Worm (Caenorhabditis elegans) whole organism, L3 larva: ENCODE results near the gene asg-2.

Experiments used
- R02D3.7 ChIP-seq: fragments of 150-350 bp; optimal IDR thresholded peaks from 2 replicates; lab custom pipeline; 2014; ENCODE audit warnings: missing biosample characterization, missing genetic modification characterization
- ZK546.5 ChIP-seq: sonication (generic microtip); optimal IDR thresholded peaks from 2 replicates; lab custom pipeline; 2017; ENCODE audit warnings: missing biosample characterization, missing genetic modification characterization
- ama-1 ChIP-seq: fragments of 150-350 bp; optimal IDR thresholded peaks from 2 replicates; lab custom pipeline; 2018
- daf-12 ChIP-seq: fragments of 150-350 bp; optimal IDR thresholded peaks from 2 replicates; lab custom pipeline; 2014; ENCODE audit warnings: missing biosample characterization, missing genetic modification reagents, missing genetic modification characterization
- elt-1 ChIP-seq: fragments of 150-350 bp; optimal IDR thresholded peaks from 2 replicates; lab custom pipeline; 2014; ENCODE audit warnings: missing biosample characterization, missing genetic modification characterization
- elt-3 ChIP-seq, 3 experiments: fragments of 150-350 bp in 1 of 3; sonication (generic microtip) in 2 of 3; optimal IDR thresholded peaks; 2 replicates in 2 of 3; 4 replicates in 1 of 3; lab custom pipeline; 2014 to 2017; ENCODE audit warnings: missing biosample characterization in 3 of 3, missing genetic modification characterization in 3 of 3
- fkh-10 ChIP-seq: sonication (generic microtip); optimal IDR thresholded peaks from 2 replicates; lab custom pipeline; 2017; ENCODE audit warnings: missing biosample characterization, missing genetic modification reagents, missing genetic modification characterization
- lin-15B ChIP-seq: fragments of 150-350 bp; optimal IDR thresholded peaks from 2 replicates; lab custom pipeline; 2014; ENCODE audit warnings: missing biosample characterization, missing genetic modification characterization
- nhr-11 ChIP-seq: fragments of 150-350 bp; optimal IDR thresholded peaks from 2 replicates; lab custom pipeline; 2014; ENCODE audit warnings: missing biosample characterization, missing genetic modification characterization
- nhr-28 ChIP-seq: fragments of 150-350 bp; optimal IDR thresholded peaks from 2 replicates; lab custom pipeline; 2014; ENCODE audit warnings: missing biosample characterization, missing genetic modification characterization
- skn-1 ChIP-seq: fragments of 150-350 bp; optimal IDR thresholded peaks from 2 replicates; lab custom pipeline; 2014; ENCODE audit warnings: missing biosample characterization, missing genetic modification characterization
- unc-39 ChIP-seq: sonication (generic microtip); optimal IDR thresholded peaks from 4 replicates; lab custom pipeline; 2017; ENCODE audit warnings: missing biosample characterization, missing genetic modification characterization
- zag-1 ChIP-seq: fragments of 150-350 bp; optimal IDR thresholded peaks from 2 replicates; lab custom pipeline; 2014; ENCODE audit warnings: missing biosample characterization, missing genetic modification characterization
- ztf-4 ChIP-seq: fragments of 150-350 bp; optimal IDR thresholded peaks from 2 replicates; lab custom pipeline; 2014; ENCODE audit warnings: missing biosample characterization, missing genetic modification characterization

- TF ChIP-seq R02D3.7 (tag; lab: Kevin White, UChicago) (no peak), skn-1 (no peak), ztf-4 (tag; lab: Kevin White, UChicago) (no peak), nhr-28 (tag; lab: Kevin White, UChicago) (no peak), ZK546.5 (tag; lab: Kevin White, UChicago) (no peak), ama-1 (lab: Kevin White, UChicago) (no peak), elt-1 (no peak), unc-39 (tag; lab: Kevin White, UChicago) (no peak), daf-12 (no peak), elt-3 (tag; optimal IDR thresholded peaks at IDR 0.05; lab: Kevin White, UChicago) (no peak), nhr-11 (tag; lab: Kevin White, UChicago) (no peak), fkh-10 (no peak), zag-1 (tag; lab: Kevin White, UChicago) (no peak), lin-15B (tag; lab: Kevin White, UChicago) (no peak)
Observed at ce11 chrX:6850412-6850811, 9.4 kb downstream of the asg-2 start.
